Fruit fly (Drosophila melanogaster) whole organism: Measurements from ENCODE around the gene djl.

Source experiments
- CG8478 ChIP-seq: fragments of >200 bp; optimal IDR thresholded peaks from 2 replicates; lab custom pipeline; 2018; ENCODE audit warnings: inconsistent platforms
- Dll ChIP-seq: fragments of >200 bp; optimal IDR thresholded peaks from 2 replicates; lab custom pipeline; 2017
- psq ChIP-seq: fragments of >200 bp; optimal IDR thresholded peaks from 2 replicates; lab custom pipeline; 2017
- usp ChIP-seq: fragments of >200 bp; optimal IDR thresholded peaks from 2 replicates; lab custom pipeline; 2017; ENCODE audit warnings: missing biosample characterization, missing genetic modification characterization, mixed read lengths

dm6 chr3R:7074297-7075114 is 13.9 kb downstream of the djl start, which contains the start of the genes Ufl1 and CG1943:
- no peak for TF ChIP-seq CG8478 (lab: Kevin White, UChicago)
- TF ChIP-seq psq (lab: Kevin White, UChicago) = no peak
- TF ChIP-seq usp (GFP tag; lab: Kevin White, UChicago) = no peak
- TF ChIP-seq Dll (lab: Kevin White, UChicago) = no peak
